Fruit fly (Drosophila melanogaster) whole organism, prepupa: Measurements from ENCODE around the gene CG15387.
A peak's percentile ranks its signal among the peaks of the same experiment; 100 is the strongest.

ENCODE experiments used
- Blimp-1 ChIP-seq: fragments of 200-800 bp; sonication (Bioruptor generic); optimal IDR thresholded peaks from 3 replicates; lab custom pipeline; 2017; ENCODE audit warnings: missing biosample characterization, missing genetic modification characterization, mild to moderate bottlenecking, moderate library complexity, missing genetic modification reagents
- CG10631 ChIP-seq: fragments of 200-800 bp; sonication (Bioruptor generic); optimal IDR thresholded peaks from 2 replicates; lab custom pipeline; 2016; ENCODE audit warnings: missing biosample characterization, missing genetic modification characterization
- CG11294 ChIP-seq: fragments of 200-800 bp; sonication (Bioruptor generic); IDR thresholded peaks from 2 replicates; pipeline ENCODE4 v1.3.6; 2022; ENCODE audit warnings: missing biosample characterization, missing genetic modification characterization
- CG11762 ChIP-seq: fragments of 200-800 bp; sonication (Bioruptor generic); optimal IDR thresholded peaks from 3 replicates; lab custom pipeline; 2016; ENCODE audit warnings: missing biosample characterization, missing genetic modification characterization; ENCODE audit not compliant: insufficient read depth
- CG11902 ChIP-seq: fragments of 200-800 bp; sonication (Bioruptor generic); optimal IDR thresholded peaks from 3 replicates; lab custom pipeline; 2016; ENCODE audit warnings: missing biosample characterization, missing genetic modification characterization
- CG15336 ChIP-seq: fragments of 200-800 bp; sonication (Bioruptor generic); IDR thresholded peaks from 2 replicates; pipeline ENCODE4 v1.3.6; 2022; ENCODE audit warnings: missing biosample characterization, missing genetic modification characterization
- CG1621 ChIP-seq: fragments of 200-800 bp; sonication (Bioruptor generic); optimal IDR thresholded peaks from 3 replicates; lab custom pipeline; 2018; ENCODE audit warnings: missing biosample characterization, mild to moderate bottlenecking, missing genetic modification characterization
- CG16779 ChIP-seq: fragments of 200-800 bp; sonication (Bioruptor generic); optimal IDR thresholded peaks from 3 replicates; lab custom pipeline; 2017; ENCODE audit warnings: missing biosample characterization, mild to moderate bottlenecking, missing genetic modification characterization
- CG3032 ChIP-seq: fragments of 200-800 bp; optimal IDR thresholded peaks from 2 replicates; lab custom pipeline; 2019; ENCODE audit warnings: missing biosample characterization, mild to moderate bottlenecking, missing genetic modification characterization, moderate library complexity
- CG32006 ChIP-seq: fragments of 200-800 bp; sonication (Bioruptor generic); optimal IDR thresholded peaks from 3 replicates; lab custom pipeline; 2017; ENCODE audit warnings: missing biosample characterization, mild to moderate bottlenecking, missing genetic modification characterization
- CG3919 ChIP-seq: fragments of 200-800 bp; sonication (Bioruptor generic); optimal IDR thresholded peaks from 3 replicates; lab custom pipeline; 2016; ENCODE audit warnings: missing biosample characterization, missing genetic modification characterization
- CG6163 ChIP-seq: fragments of 200-800 bp; sonication (Bioruptor generic); IDR thresholded peaks from 3 replicates; pipeline ENCODE4 v1.3.6; 2022; ENCODE audit warnings: missing biosample characterization, missing genetic modification characterization
- CG6276 ChIP-seq: fragments of 200-800 bp; sonication (Bioruptor generic); optimal IDR thresholded peaks from 2 replicates; lab custom pipeline; 2017; ENCODE audit warnings: missing biosample characterization, mild to moderate bottlenecking, missing genetic modification characterization
- CG6792 ChIP-seq: fragments of 200-800 bp; sonication (Bioruptor generic); optimal IDR thresholded peaks from 3 replicates; lab custom pipeline; 2016; ENCODE audit warnings: missing biosample characterization, missing genetic modification characterization
- CG6808 ChIP-seq: fragments of 200-800 bp; sonication (Bioruptor generic); optimal IDR thresholded peaks from 3 replicates; lab custom pipeline; 2017; ENCODE audit warnings: missing biosample characterization, missing genetic modification characterization, mild to moderate bottlenecking, moderate library complexity, missing genetic modification reagents
- CG7368 ChIP-seq: fragments of 200-800 bp; sonication (Bioruptor generic); optimal IDR thresholded peaks from 3 replicates; lab custom pipeline; 2016; ENCODE audit warnings: missing biosample characterization, missing genetic modification characterization
- CG8119 ChIP-seq: fragments of 200-800 bp; sonication (Bioruptor generic); IDR thresholded peaks from 3 replicates; pipeline ENCODE4 v1.3.6; 2022; ENCODE audit warnings: missing biosample characterization, missing genetic modification characterization
- CG8319 ChIP-seq: fragments of 200-800 bp; sonication (Bioruptor generic); optimal IDR thresholded peaks from 3 replicates; lab custom pipeline; 2016; ENCODE audit warnings: missing biosample characterization, missing genetic modification characterization
- CG8632 ChIP-seq: fragments of 200-800 bp; sonication (Bioruptor generic); optimal IDR thresholded peaks from 3 replicates; lab custom pipeline; 2016; ENCODE audit warnings: missing biosample characterization, missing genetic modification characterization
- CG9139 ChIP-seq: fragments of 200-800 bp; sonication (Bioruptor generic); optimal IDR thresholded peaks from 3 replicates; lab custom pipeline; 2017; ENCODE audit warnings: missing biosample characterization, mild to moderate bottlenecking, missing genetic modification characterization
- Eip75B ChIP-seq: fragments of 200-800 bp; sonication (Bioruptor generic); optimal IDR thresholded peaks from 3 replicates; lab custom pipeline; 2016; ENCODE audit warnings: missing biosample characterization, missing genetic modification characterization
- Eip78C ChIP-seq: fragments of 200-800 bp; sonication (Bioruptor generic); peaks from one replicate; lab custom pipeline; 2016; ENCODE audit warnings: missing biosample characterization, missing genetic modification characterization
- Ets21C ChIP-seq: fragments of 200-800 bp; sonication (Bioruptor generic); optimal IDR thresholded peaks from 3 replicates; lab custom pipeline; 2016; ENCODE audit warnings: missing biosample characterization, missing genetic modification characterization
- Ets96B ChIP-seq: fragments of 200-800 bp; optimal IDR thresholded peaks from 2 replicates; lab custom pipeline; 2019; ENCODE audit warnings: missing biosample characterization, mild to moderate bottlenecking, missing genetic modification characterization, moderate library complexity
- Gug ChIP-seq: fragments of 200-800 bp; sonication (Bioruptor generic); IDR thresholded peaks from 2 replicates; pipeline ENCODE4 v1.3.6; 2022; ENCODE audit warnings: missing biosample characterization, missing genetic modification characterization
- Hr38 ChIP-seq: sonication (Bioruptor generic); optimal IDR thresholded peaks from 2 replicates; lab custom pipeline; 2016; ENCODE audit warnings: missing biosample characterization, missing genetic modification characterization
- Met ChIP-seq: fragments of 200-800 bp; sonication (Bioruptor generic); optimal IDR thresholded peaks from 3 replicates; lab custom pipeline; 2016; ENCODE audit warnings: missing biosample characterization, missing genetic modification characterization
- Smox ChIP-seq: fragments of 200-800 bp; sonication (Bioruptor generic); optimal IDR thresholded peaks from 3 replicates; lab custom pipeline; 2016; ENCODE audit warnings: missing biosample characterization, missing genetic modification characterization
- Sox15 ChIP-seq: fragments of 200-800 bp; sonication (Bioruptor generic); optimal IDR thresholded peaks from 3 replicates; lab custom pipeline; 2016; ENCODE audit warnings: missing biosample characterization, missing genetic modification characterization
- acj6 ChIP-seq: fragments of 200-800 bp; sonication (Bioruptor generic); optimal IDR thresholded peaks from 3 replicates; lab custom pipeline; 2016; ENCODE audit warnings: missing biosample characterization, missing genetic modification characterization
- dac ChIP-seq: fragments of 200-800 bp; sonication (Bioruptor generic); optimal IDR thresholded peaks from 2 replicates; lab custom pipeline; 2017; ENCODE audit warnings: missing biosample characterization, mild to moderate bottlenecking, missing genetic modification characterization
- dsx ChIP-seq: fragments of 200-800 bp; optimal IDR thresholded peaks from 3 replicates; lab custom pipeline; 2019; ENCODE audit warnings: missing biosample characterization, mild to moderate bottlenecking, missing genetic modification characterization, moderate library complexity; ENCODE audit not compliant: poor library complexity, severe bottlenecking
- eg ChIP-seq: fragments of 200-800 bp; sonication (Bioruptor generic); IDR thresholded peaks from 3 replicates; pipeline ENCODE4 v1.3.6; 2022; ENCODE audit warnings: missing biosample characterization, missing genetic modification characterization
- esn ChIP-seq: fragments of 200-800 bp; sonication (Bioruptor generic); optimal IDR thresholded peaks from 2 replicates; lab custom pipeline; 2016; ENCODE audit warnings: missing biosample characterization, mild to moderate bottlenecking, missing genetic modification characterization, moderate library complexity
- fd59A ChIP-seq: fragments of 200-800 bp; sonication (Bioruptor generic); optimal IDR thresholded peaks from 2 replicates; lab custom pipeline; 2017; ENCODE audit warnings: missing biosample characterization, mild to moderate bottlenecking, missing genetic modification characterization, missing genetic modification reagents
- fd85E ChIP-seq: fragments of 200-800 bp; sonication (Bioruptor generic); optimal IDR thresholded peaks from 3 replicates; lab custom pipeline; 2016; ENCODE audit warnings: missing biosample characterization, missing genetic modification characterization
- fkh ChIP-seq: fragments of 200-800 bp; sonication (Bioruptor generic); optimal IDR thresholded peaks from 3 replicates; lab custom pipeline; 2017; ENCODE audit warnings: missing biosample characterization, mild to moderate bottlenecking, missing genetic modification characterization, moderate library complexity
- net ChIP-seq: fragments of 200-800 bp; sonication (Bioruptor generic); optimal IDR thresholded peaks from 3 replicates; lab custom pipeline; 2016; ENCODE audit warnings: missing biosample characterization, missing genetic modification characterization
- pdm3 ChIP-seq: fragments of 200-800 bp; sonication (Bioruptor generic); optimal IDR thresholded peaks from 3 replicates; lab custom pipeline; 2016; ENCODE audit warnings: missing biosample characterization, missing genetic modification characterization
- salr ChIP-seq, 2 experiments: fragments of 200-800 bp; sonication (Bioruptor generic); optimal IDR thresholded peaks; 3 replicates each; lab custom pipeline; 2016 to 2018; ENCODE audit warnings: missing biosample characterization in 2 of 2, missing genetic modification characterization in 2 of 2, mild to moderate bottlenecking in 1 of 2
- ss ChIP-seq, 2 experiments: fragments of 200-800 bp; sonication (Bioruptor generic); optimal IDR thresholded peaks; 2 replicates in 1 of 2; 3 replicates in 1 of 2; lab custom pipeline; 2017 to 2018; ENCODE audit warnings: mild to moderate bottlenecking in 2 of 2, missing biosample characterization in 2 of 2, missing genetic modification characterization in 2 of 2, moderate library complexity in 1 of 2
- svp ChIP-seq: fragments of 200-800 bp; sonication (Bioruptor generic); peaks from one replicate; lab custom pipeline; 2016; ENCODE audit warnings: missing biosample characterization, missing genetic modification characterization
- topi ChIP-seq: fragments of 200-800 bp; sonication (Bioruptor generic); optimal IDR thresholded peaks from 3 replicates; lab custom pipeline; 2016; ENCODE audit warnings: missing biosample characterization, missing genetic modification characterization
- vri ChIP-seq: fragments of 200-800 bp; sonication (Bioruptor generic); optimal IDR thresholded peaks from 3 replicates; lab custom pipeline; 2016; ENCODE audit warnings: missing biosample characterization, mild to moderate bottlenecking, missing genetic modification characterization

Gene CG15387

DNA sequence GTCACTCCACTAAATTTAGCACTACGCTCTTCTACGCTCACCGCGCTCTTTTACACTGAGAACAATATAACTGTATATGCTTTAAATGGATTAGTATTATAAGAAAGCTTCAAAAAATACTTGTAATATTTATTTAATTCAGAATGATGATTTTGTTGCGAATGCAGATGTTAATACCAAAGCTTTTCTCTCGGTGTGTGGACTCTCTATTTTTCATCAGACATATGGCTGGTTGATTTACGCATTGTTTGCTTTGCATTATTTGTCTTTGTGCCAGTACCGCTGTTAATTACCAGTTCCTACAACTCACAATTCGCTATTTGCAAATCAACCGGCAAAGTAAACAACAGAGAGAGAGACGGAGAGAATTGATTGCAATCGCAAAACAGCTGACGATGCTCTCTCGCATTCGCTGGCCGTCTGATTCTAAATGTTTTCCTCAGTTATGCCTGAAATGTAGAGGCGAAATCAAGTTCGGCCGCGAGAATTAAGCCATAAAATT lies 4.4 kb downstream of the CG15387 start (continued):
- peak; percentile 95 for TF ChIP-seq Ets21C
- TF ChIP-seq Gug (GFP tag; lab: Robert Waterston, UW) = peak; percentile 99
- peak; percentile 99 for TF ChIP-seq CG6792 (GFP tag; lab: Kevin White, UChicago)
- TF ChIP-seq salr (GFP tag; optimal IDR thresholded peaks at IDR 0.05; lab: Kevin White, UChicago) = peak; percentile 98 to 99
- TF ChIP-seq CG7368 = peak; percentile 98
- TF ChIP-seq dsx (GFP tag; lab: Kevin White, UChicago) = peak; percentile 98
- TF ChIP-seq net = peak; percentile 99
- TF ChIP-seq fkh = peak; percentile 94
- TF ChIP-seq, all 60 proteins: peak for 60

- TF ChIP-seq esn (GFP tag; lab: Kevin White, UChicago) (peak; percentile 16), CG1621 (tag; lab: Kevin White, UChicago) (peak; percentile 4), svp (GFP tag; lab: Kevin White, UChicago) (peak; percentile 53), Blimp-1 (GFP tag; lab: Kevin White, UChicago) (no peak), fkh (peak; percentile 31), CG6808 (no peak), vri (peak; percentile 26), Gug (GFP tag; lab: Robert Waterston, UW) (no peak), ss (GFP tag; optimal IDR thresholded peaks at IDR 0.05; lab: Kevin White, UChicago) (no peak), Sox15 (no peak), Eip78C (peak; percentile 62)
Measured at dm6 chr2L:2220573-2221332, 5.3 kb downstream of the CG15387 start, which contains the start of gene papi. papi (plus strand) TSS chr2L:2220748.

DNA sequence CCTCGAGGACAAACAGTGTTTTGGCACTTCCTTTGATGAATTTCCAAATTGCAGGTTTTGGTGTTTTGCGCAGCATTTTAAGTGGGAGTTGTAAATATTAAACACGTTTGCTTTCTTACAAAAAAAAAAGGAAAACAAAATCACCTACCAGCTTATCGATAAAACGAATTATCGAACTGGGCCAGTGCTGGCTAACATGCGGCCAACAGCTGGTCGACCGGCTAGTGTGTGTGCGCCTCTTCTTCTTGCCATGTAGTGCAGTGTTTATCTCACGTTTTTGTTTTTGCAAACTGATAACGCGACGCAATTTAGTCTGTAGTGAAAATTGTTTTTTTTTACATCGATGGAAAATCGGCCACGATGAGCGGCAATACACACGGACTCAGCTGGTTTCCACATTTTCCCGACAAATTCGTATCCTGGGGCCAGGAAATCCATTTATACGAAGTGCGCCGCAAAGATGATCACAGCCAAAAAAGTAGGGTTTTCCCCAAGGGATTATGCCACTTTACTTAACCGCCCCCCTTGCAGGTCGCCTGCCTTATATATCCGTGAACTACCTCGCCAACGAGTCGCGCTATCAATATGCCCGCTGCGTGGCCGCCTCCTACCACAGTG lies 8.9 kb downstream of the CG15387 start, which contains the start of the genes CG15386, CG42371 and mio:
CG15386 (minus strand) TSS at position 180 of the 618 bp plus-strand sequence.
CG42371 (minus strand) TSS at position 180 of the 618 bp plus-strand sequence.
mio (plus strand) TSS at position 224 of the 618 bp plus-strand sequence.
- no peak for TF ChIP-seq fd85E (GFP tag; lab: Kevin White, UChicago)
- peak; percentile 11 for TF ChIP-seq Ets96B (tag; lab: Kevin White, UChicago)
- TF ChIP-seq Hr38 (GFP tag; lab: Kevin White, UChicago) = no peak
- no peak for TF ChIP-seq CG32006 (GFP tag; lab: Kevin White, UChicago)
- TF ChIP-seq fkh = peak; percentile 35
- TF ChIP-seq Eip78C = peak; percentile 59
- TF ChIP-seq Ets21C = no peak
- TF ChIP-seq CG11294 (GFP tag; lab: Robert Waterston, UW) = no peak
- no peak for TF ChIP-seq net
- peak in 1 of 2 experiments; percentile 51 for TF ChIP-seq ss (GFP tag; optimal IDR thresholded peaks at IDR 0.05; lab: Kevin White, UChicago)
- TF ChIP-seq pdm3 = no peak
- TF ChIP-seq CG1621 (tag; lab: Kevin White, UChicago) = no peak
- TF ChIP-seq eg (GFP tag; lab: Robert Waterston, UW) = no peak
- TF ChIP-seq vri = no peak
- no peak for TF ChIP-seq CG7368
- no peak for TF ChIP-seq CG6276 (GFP tag; lab: Kevin White, UChicago)
- no peak for TF ChIP-seq Sox15
- no peak for TF ChIP-seq CG9139 (GFP tag; lab: Kevin White, UChicago)
- no peak for TF ChIP-seq CG15336 (GFP tag; lab: Robert Waterston, UW)
- no peak for TF ChIP-seq Eip75B (GFP tag; lab: Kevin White, UChicago)
- peak; percentile 5 for TF ChIP-seq CG3032 (tag; lab: Kevin White, UChicago)
- no peak for TF ChIP-seq CG16779 (tag; lab: Kevin White, UChicago)
- TF ChIP-seq topi (GFP tag; lab: Kevin White, UChicago) = peak; percentile 38
- no peak for TF ChIP-seq dac (GFP tag; lab: Kevin White, UChicago)
- TF ChIP-seq CG8119 = no peak
- no peak for TF ChIP-seq CG6163 (GFP tag; lab: Robert Waterston, UW)
- TF ChIP-seq svp (GFP tag; lab: Kevin White, UChicago) = no peak
- no peak for TF ChIP-seq CG8319 (GFP tag; lab: Kevin White, UChicago)
- TF ChIP-seq CG3919 (GFP tag; lab: Kevin White, UChicago) = no peak
- TF ChIP-seq CG6808 = no peak
- TF ChIP-seq esn (GFP tag; lab: Kevin White, UChicago) = peak; percentile 42
- TF ChIP-seq CG11762 (GFP tag; lab: Kevin White, UChicago) = no peak
- no peak for TF ChIP-seq CG11902
- TF ChIP-seq acj6 = no peak
- no peak for TF ChIP-seq fd59A (GFP tag; lab: Kevin White, UChicago)
- TF ChIP-seq Smox (GFP tag; lab: Kevin White, UChicago) = no peak
- no peak for TF ChIP-seq Met (GFP tag; lab: Kevin White, UChicago)
- no peak for TF ChIP-seq CG10631 (GFP tag; lab: Kevin White, UChicago)
- TF ChIP-seq CG8632 (GFP tag; lab: Kevin White, UChicago) = no peak
